Worm (Caenorhabditis elegans) whole organism, early embryonic: ENCODE measurements around the gene swsn-3.

ENCODE experiments used
- B0310.2 ChIP-seq: sonication (generic microtip); optimal IDR thresholded peaks from 2 replicates; lab custom pipeline; 2016; ENCODE audit warnings: mild to moderate bottlenecking, missing genetic modification characterization, missing compliant biosample characterization
- F13C5.2 ChIP-seq: sonication (generic microtip); optimal IDR thresholded peaks from 2 replicates; lab custom pipeline; 2017; ENCODE audit warnings: mild to moderate bottlenecking, missing genetic modification characterization, inconsistent platforms, missing compliant biosample characterization
- aly-1 ChIP-seq: sonication (generic microtip); optimal IDR thresholded peaks from 2 replicates; lab custom pipeline; 2016; ENCODE audit warnings: missing genetic modification characterization, missing compliant biosample characterization
- ama-1 ChIP-seq: fragments of 150-350 bp; optimal IDR thresholded peaks from 2 replicates; lab custom pipeline; 2014
- ceh-13 ChIP-seq: fragments of 200-800 bp; sonication (Bioruptor generic); optimal IDR thresholded peaks from 2 replicates; lab custom pipeline; 2018; ENCODE audit warnings: mild to moderate bottlenecking, missing genetic modification characterization, missing compliant biosample characterization
- ceh-36 ChIP-seq: sonication (generic microtip); optimal IDR thresholded peaks from 2 replicates; lab custom pipeline; 2016; ENCODE audit warnings: missing genetic modification characterization, inconsistent platforms, missing compliant biosample characterization
- ets-7 ChIP-seq: sonication (generic microtip); optimal IDR thresholded peaks from 2 replicates; lab custom pipeline; 2016; ENCODE audit warnings: missing genotype, missing genetic modification characterization, missing compliant biosample characterization
- flt-1 ChIP-seq: fragments of 200-800 bp; sonication (Bioruptor generic); IDR thresholded peaks from 2 replicates; pipeline ENCODE4 v1.3.6; 2022; ENCODE audit warnings: missing genetic modification characterization, missing compliant biosample characterization
- hmbx-1 ChIP-seq: sonication (generic microtip); optimal IDR thresholded peaks from 2 replicates; lab custom pipeline; 2016; ENCODE audit warnings: mild to moderate bottlenecking, missing genetic modification characterization, missing compliant biosample characterization
- scrt-1 ChIP-seq: fragments of 200-800 bp; sonication (Bioruptor generic); IDR thresholded peaks from 2 replicates; pipeline ENCODE4 v1.3.6; 2022; ENCODE audit warnings: missing genetic modification characterization, missing compliant biosample characterization
- tbx-11 ChIP-seq: fragments of 200-800 bp; sonication (Bioruptor generic); IDR thresholded peaks from 2 replicates; pipeline ENCODE4 v1.3.6; 2022; ENCODE audit warnings: missing genetic modification characterization, missing compliant biosample characterization
- tbx-37 ChIP-seq: fragments of 200-800 bp; sonication (Bioruptor generic); conservative IDR thresholded peaks from 2 replicates; pipeline ENCODE4 v1.3.6; 2022; ENCODE audit warnings: missing genetic modification reagents, missing genetic modification characterization, missing compliant biosample characterization
- tra-4 ChIP-seq: sonication (generic microtip); optimal IDR thresholded peaks from 2 replicates; lab custom pipeline; 2017; ENCODE audit warnings: missing genetic modification characterization, missing compliant biosample characterization

- TF ChIP-seq flt-1 (GFP tag; lab: Robert Waterston, UW), result no peak
- no peak for TF ChIP-seq ama-1 (lab: Kevin White, UChicago)
- no peak for TF ChIP-seq hmbx-1 (tag; lab: Kevin White, UChicago)
- no peak for TF ChIP-seq F13C5.2 (tag; lab: Kevin White, UChicago)
- TF ChIP-seq ceh-36 (tag; lab: Kevin White, UChicago), result no peak
- no peak for TF ChIP-seq aly-1 (tag; lab: Kevin White, UChicago)
- no peak for TF ChIP-seq tbx-11 (GFP tag; lab: Robert Waterston, UW)
- TF ChIP-seq tbx-37, result no peak
- no peak for TF ChIP-seq scrt-1 (GFP tag; lab: Robert Waterston, UW)
- no peak for TF ChIP-seq tra-4 (tag; lab: Kevin White, UChicago)
- no peak for TF ChIP-seq B0310.2 (tag; lab: Kevin White, UChicago)
- TF ChIP-seq ceh-13 (GFP tag; lab: Kevin White, UChicago), result no peak
- no peak for TF ChIP-seq ets-7
Measured at ce11 chrIII:2746553-2746952, 21.9 kb downstream of the swsn-3 start, which contains the start of gene Y71H2AM.14.
